Fruit fly (Drosophila melanogaster) whole organism, embryonic: ENCODE results near the gene CG15506.

Experiments
- Antp ChIP-seq: fragments of 200-800 bp; sonication (Bioruptor generic); optimal IDR thresholded peaks from 3 replicates; lab custom pipeline; 2016; ENCODE audit warnings: missing biosample characterization, missing genetic modification characterization
- B-H2 ChIP-seq: fragments of 200-800 bp; sonication (Bioruptor generic); optimal IDR thresholded peaks from 2 replicates; lab custom pipeline; 2018; ENCODE audit warnings: missing biosample characterization, mild to moderate bottlenecking, missing genetic modification characterization
- CG10366 ChIP-seq: fragments of 200-800 bp; sonication (Bioruptor generic); IDR thresholded peaks from 2 replicates; pipeline ENCODE4 v1.3.6; 2022; ENCODE audit warnings: missing biosample characterization, missing genetic modification characterization
- CG10431 ChIP-seq: fragments of 200-800 bp; sonication (Bioruptor generic); optimal IDR thresholded peaks from 3 replicates; lab custom pipeline; 2018; ENCODE audit warnings: missing biosample characterization, mild to moderate bottlenecking, missing genetic modification characterization
- CG10462 ChIP-seq: fragments of 200-800 bp; sonication (Bioruptor generic); optimal IDR thresholded peaks from 2 replicates; lab custom pipeline; 2016; ENCODE audit warnings: missing biosample characterization, missing genetic modification characterization
- CG11695 ChIP-seq: fragments of 200-800 bp; sonication (Bioruptor generic); IDR thresholded peaks from 3 replicates; pipeline ENCODE4 v1.3.6; 2022; ENCODE audit warnings: missing biosample characterization, missing genetic modification characterization
- CG13296 ChIP-seq: fragments of 200-800 bp; sonication (Bioruptor generic); optimal IDR thresholded peaks from 3 replicates; lab custom pipeline; 2018; ENCODE audit warnings: missing biosample characterization, mild to moderate bottlenecking, missing genetic modification characterization
- CG15269 ChIP-seq: fragments of 200-800 bp; sonication (Bioruptor generic); optimal IDR thresholded peaks from 2 replicates; lab custom pipeline; 2018; ENCODE audit warnings: missing biosample characterization, mild to moderate bottlenecking, missing genetic modification characterization, moderate library complexity
- CG17612 ChIP-seq: fragments of 200-800 bp; sonication (Bioruptor generic); IDR thresholded peaks from 2 replicates; pipeline ENCODE4 v1.3.6; 2022; ENCODE audit warnings: missing biosample characterization, missing genetic modification characterization
- CG2120 ChIP-seq: fragments of 200-800 bp; sonication (Bioruptor generic); optimal IDR thresholded peaks from 3 replicates; lab custom pipeline; 2016; ENCODE audit warnings: missing biosample characterization, missing genetic modification characterization
- CG30020 ChIP-seq: fragments of 200-800 bp; optimal IDR thresholded peaks from 2 replicates; lab custom pipeline; 2019; ENCODE audit warnings: missing biosample characterization, mild to moderate bottlenecking, missing genetic modification characterization, moderate library complexity
- CG31441 ChIP-seq: fragments of 200-800 bp; sonication (Bioruptor generic); IDR thresholded peaks from 2 replicates; pipeline ENCODE4 v1.3.6; 2022; ENCODE audit warnings: missing biosample characterization, missing genetic modification characterization
- CG4730 ChIP-seq: fragments of 200-800 bp; sonication (Bioruptor generic); IDR thresholded peaks from 2 replicates; pipeline ENCODE4 v1.3.6; 2022; ENCODE audit warnings: missing biosample characterization, missing genetic modification characterization
- CG4820 ChIP-seq: fragments of 200-800 bp; sonication (Bioruptor generic); optimal IDR thresholded peaks from 3 replicates; lab custom pipeline; 2016; ENCODE audit warnings: missing biosample characterization, missing genetic modification characterization
- CG7839 ChIP-seq: fragments of 200-800 bp; sonication (Bioruptor generic); optimal IDR thresholded peaks from 3 replicates; lab custom pipeline; 2018; ENCODE audit warnings: missing biosample characterization, mild to moderate bottlenecking, missing genetic modification characterization, moderate library complexity
- CG8089 ChIP-seq: fragments of 200-800 bp; sonication (Bioruptor generic); optimal IDR thresholded peaks from 3 replicates; lab custom pipeline; 2016; ENCODE audit warnings: missing biosample characterization, missing genetic modification characterization
- CG9727 ChIP-seq: fragments of 200-800 bp; sonication (Bioruptor generic); optimal IDR thresholded peaks from 3 replicates; lab custom pipeline; 2017; ENCODE audit warnings: missing biosample characterization, mild to moderate bottlenecking, missing genetic modification characterization
- D19A ChIP-seq: fragments of 200-800 bp; optimal IDR thresholded peaks from 3 replicates; lab custom pipeline; 2019; ENCODE audit warnings: missing biosample characterization, mild to moderate bottlenecking, missing genetic modification characterization, moderate library complexity
- Dek ChIP-seq: fragments of 200-800 bp; sonication (Bioruptor generic); optimal IDR thresholded peaks from 3 replicates; lab custom pipeline; 2019; ENCODE audit warnings: missing biosample characterization, mild to moderate bottlenecking, missing genetic modification characterization, moderate library complexity
- Eip74EF ChIP-seq, 2 experiments: fragments of 200-800 bp in 1 of 2; fragments of >200 bp in 1 of 2; sonication (Bioruptor generic) in 1 of 2; optimal IDR thresholded peaks; 2 replicates each; lab custom pipeline; 2017 to 2019; ENCODE audit warnings: missing biosample characterization in 2 of 2, missing genetic modification characterization in 2 of 2, mild to moderate bottlenecking in 1 of 2, moderate library complexity in 1 of 2
- HLH3B ChIP-seq: fragments of 200-800 bp; sonication (Bioruptor generic); IDR thresholded peaks from 2 replicates; pipeline ENCODE4 v1.3.6; 2022; ENCODE audit warnings: missing biosample characterization, missing genetic modification characterization
- Hr78 ChIP-seq, 2 experiments: fragments of 200-800 bp in 1 of 2; fragments of >200 bp in 1 of 2; sonication (Bioruptor generic) in 1 of 2; optimal IDR thresholded peaks; 2 replicates each; lab custom pipeline; 2017 to 2019; ENCODE audit warnings: missing biosample characterization in 2 of 2, missing genetic modification characterization in 2 of 2, mild to moderate bottlenecking in 1 of 2, moderate library complexity in 1 of 2
- Max ChIP-seq: fragments of 200-800 bp; sonication (Bioruptor generic); optimal IDR thresholded peaks from 2 replicates; lab custom pipeline; 2016; ENCODE audit warnings: missing biosample characterization, mild to moderate bottlenecking, missing genetic modification characterization
- Med ChIP-seq: fragments of 200-800 bp; sonication (Bioruptor generic); peaks from one replicate; lab custom pipeline; 2016; ENCODE audit warnings: missing biosample characterization, missing genetic modification characterization, mild to moderate bottlenecking, inconsistent platforms, moderate library complexity
- Opbp ChIP-seq: fragments of 200-800 bp; sonication (Bioruptor generic); IDR thresholded peaks from 3 replicates; pipeline ENCODE4 v1.3.6; 2022; ENCODE audit warnings: missing biosample characterization, missing genetic modification characterization; ENCODE audit not compliant: partially characterized antibody
- Sox102F ChIP-seq: fragments of 200-800 bp; sonication (Bioruptor generic); optimal IDR thresholded peaks from 2 replicates; lab custom pipeline; 2018; ENCODE audit warnings: missing biosample characterization, mild to moderate bottlenecking, missing genetic modification characterization, moderate library complexity
- Ssrp ChIP-seq: fragments of 200-800 bp; sonication (Bioruptor generic); optimal IDR thresholded peaks from 2 replicates; lab custom pipeline; 2018; ENCODE audit warnings: missing biosample characterization, mild to moderate bottlenecking, missing genetic modification characterization, moderate library complexity
- Tbp ChIP-seq: fragments of >200 bp; optimal IDR thresholded peaks from 2 replicates; lab custom pipeline; 2018; ENCODE audit warnings: missing biosample characterization, missing genetic modification characterization
- Usf ChIP-seq: fragments of 200-800 bp; sonication (Bioruptor generic); optimal IDR thresholded peaks from 2 replicates; lab custom pipeline; 2017; ENCODE audit warnings: missing genotype, missing biosample characterization, missing genetic modification characterization
- ap ChIP-seq: fragments of 200-800 bp; sonication (Bioruptor generic); IDR thresholded peaks from 2 replicates; pipeline ENCODE4 v1.3.6; 2022; ENCODE audit warnings: missing biosample characterization, missing genetic modification characterization
- ara ChIP-seq: fragments of 200-800 bp; sonication (Bioruptor generic); IDR thresholded peaks from 2 replicates; pipeline ENCODE4 v1.3.6; 2022; ENCODE audit warnings: missing biosample characterization, missing genetic modification characterization
- cas ChIP-seq: fragments of 200-800 bp; sonication (Bioruptor generic); IDR thresholded peaks from 2 replicates; pipeline ENCODE4 v1.3.6; 2022; ENCODE audit warnings: missing biosample characterization, missing genetic modification characterization
- cato ChIP-seq: fragments of 200-800 bp; sonication (Bioruptor generic); optimal IDR thresholded peaks from 2 replicates; lab custom pipeline; 2016; ENCODE audit warnings: missing biosample characterization, missing genetic modification characterization, borderline replicate concordance
- corto ChIP-seq: fragments of 200-800 bp; sonication (Bioruptor generic); optimal IDR thresholded peaks from 2 replicates; lab custom pipeline; 2016; ENCODE audit warnings: missing biosample characterization, mild to moderate bottlenecking, missing genetic modification characterization, moderate library complexity
- cwo ChIP-seq: fragments of 200-800 bp; sonication (Bioruptor generic); optimal IDR thresholded peaks from 3 replicates; lab custom pipeline; 2017; ENCODE audit warnings: missing biosample characterization, missing genetic modification characterization, mild to moderate bottlenecking, moderate library complexity, missing genetic modification reagents
- dm ChIP-seq: fragments of 200-800 bp; sonication (Bioruptor generic); optimal IDR thresholded peaks from 3 replicates; lab custom pipeline; 2016; ENCODE audit warnings: missing biosample characterization, missing genetic modification characterization
- ftz-f1 ChIP-seq: fragments of 200-800 bp; sonication (Bioruptor generic); optimal IDR thresholded peaks from 2 replicates; lab custom pipeline; 2016; ENCODE audit warnings: missing biosample characterization, missing genetic modification characterization
- hb ChIP-seq: fragments of 200-800 bp; sonication (Bioruptor generic); IDR thresholded peaks from 3 replicates; pipeline ENCODE4 v1.3.6; 2022; ENCODE audit warnings: missing biosample characterization, missing genetic modification characterization; ENCODE audit not compliant: partially characterized antibody
- hbn ChIP-seq: fragments of 200-800 bp; sonication (Bioruptor generic); IDR thresholded peaks from 2 replicates; pipeline ENCODE4 v1.3.6; 2022; ENCODE audit warnings: missing biosample characterization, missing genetic modification characterization; ENCODE audit not compliant: partially characterized antibody
- hkb ChIP-seq, 2 experiments: fragments of 200-800 bp in 1 of 2; fragments of >200 bp in 1 of 2; sonication (Bioruptor generic) in 1 of 2; IDR thresholded peaks in 1 of 2; optimal IDR thresholded peaks in 1 of 2; 2 replicates each; pipeline versions ENCODE4 v1.3.6 to Lab custom; 2017 to 2022; ENCODE audit warnings: missing biosample characterization in 1 of 2, missing genetic modification characterization in 1 of 2
- lab ChIP-seq: fragments of 200-800 bp; sonication (Bioruptor generic); optimal IDR thresholded peaks from 3 replicates; lab custom pipeline; 2017; ENCODE audit warnings: missing biosample characterization, missing genetic modification characterization, mild to moderate bottlenecking, moderate library complexity, missing genetic modification reagents
- lbe ChIP-seq: fragments of 200-800 bp; sonication (Bioruptor generic); optimal IDR thresholded peaks from 2 replicates; lab custom pipeline; 2016; ENCODE audit warnings: missing biosample characterization, mild to moderate bottlenecking, missing genetic modification characterization
- nom ChIP-seq: fragments of 200-800 bp; sonication (Bioruptor generic); optimal IDR thresholded peaks from 2 replicates; lab custom pipeline; 2017; ENCODE audit warnings: missing biosample characterization, missing genetic modification characterization, mild to moderate bottlenecking, moderate library complexity, missing genetic modification reagents
- onecut ChIP-seq: fragments of 200-800 bp; sonication (Bioruptor generic); IDR thresholded peaks from 2 replicates; pipeline ENCODE4 v1.3.6; 2022; ENCODE audit warnings: missing biosample characterization, missing genetic modification characterization
- pzg ChIP-seq: fragments of 200-800 bp; sonication (Bioruptor generic); optimal IDR thresholded peaks from 3 replicates; lab custom pipeline; 2018; ENCODE audit warnings: missing biosample characterization, mild to moderate bottlenecking, missing genetic modification characterization, moderate library complexity
- shn ChIP-seq: fragments of 200-800 bp; sonication (Bioruptor generic); optimal IDR thresholded peaks from 3 replicates; lab custom pipeline; 2016; ENCODE audit warnings: missing biosample characterization, missing genetic modification characterization
- sqz ChIP-seq: fragments of 200-800 bp; sonication (Bioruptor generic); optimal IDR thresholded peaks from 3 replicates; lab custom pipeline; 2018; ENCODE audit warnings: missing biosample characterization, mild to moderate bottlenecking, missing genetic modification characterization
- sr ChIP-seq: fragments of 200-800 bp; sonication (Bioruptor generic); IDR thresholded peaks from 3 replicates; pipeline ENCODE4 v1.3.6; 2022; ENCODE audit warnings: missing biosample characterization, missing genetic modification characterization
- stc ChIP-seq: fragments of 200-800 bp; sonication (Bioruptor generic); IDR thresholded peaks from 2 replicates; pipeline ENCODE4 v1.3.6; 2022; ENCODE audit warnings: missing biosample characterization, missing genetic modification characterization
- wdn ChIP-seq: fragments of 200-800 bp; sonication (Bioruptor generic); IDR thresholded peaks from 2 replicates; pipeline ENCODE4 v1.3.6; 2022; ENCODE audit warnings: missing biosample characterization, missing genetic modification characterization

CG15506 gene

DNA sequence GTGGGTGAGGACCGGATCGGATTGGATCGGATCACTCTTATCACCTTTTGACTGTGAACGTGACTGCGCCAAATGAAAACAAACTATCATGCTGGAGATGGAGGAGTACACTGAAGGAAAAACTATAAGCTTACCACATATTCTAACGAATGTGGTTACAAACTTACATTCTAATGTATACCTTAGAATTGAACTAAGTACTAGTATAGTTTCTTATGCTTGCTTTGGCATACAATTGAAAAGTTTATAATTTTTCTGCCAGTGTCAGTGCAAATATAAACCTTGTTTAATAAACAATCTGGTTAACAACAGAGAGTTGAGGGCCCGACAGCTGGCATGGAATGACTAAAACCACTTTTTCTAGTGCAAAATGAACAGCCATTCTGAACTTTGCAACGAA is 944 bp upstream of the CG15506 start (continued):
- TF ChIP-seq CG4730 (no peak), Usf (no peak), corto (GFP tag; lab: Kevin White, UChicago) (no peak), CG9727 (GFP tag; lab: Kevin White, UChicago) (no peak), D19A (tag; lab: Kevin White, UChicago) (no peak), CG30020 (no peak), B-H2 (no peak), Opbp (GFP tag; lab: Robert Waterston, UW) (no peak), CG4820 (GFP tag; lab: Kevin White, UChicago) (peak; percentile 47), hb (no peak), wdn (GFP tag; lab: Robert Waterston, UW) (no peak), HLH3B (GFP tag; lab: Robert Waterston, UW) (peak; percentile 43), hbn (GFP tag; lab: Robert Waterston, UW) (no peak), CG8089 (GFP tag; lab: Kevin White, UChicago) (no peak), cwo (GFP tag; lab: Kevin White, UChicago) (peak; percentile 24), dm (GFP tag; lab: Kevin White, UChicago) (no peak), CG2120 (GFP tag; lab: Kevin White, UChicago) (peak; percentile 10), Med (GFP tag; lab: Kevin White, UChicago) (peak; percentile 83), Antp (GFP tag; lab: Kevin White, UChicago) (peak; percentile 13), sr (GFP tag; lab: Robert Waterston, UW) (no peak), lbe (GFP tag; lab: Kevin White, UChicago) (no peak), CG10366 (GFP tag; lab: Robert Waterston, UW) (peak; percentile 33; the same call in 1 of the 2 replicates), CG31441 (GFP tag; lab: Robert Waterston, UW) (no peak), CG7839 (tag; lab: Kevin White, UChicago) (peak; percentile 54), cas (GFP tag; lab: Robert Waterston, UW) (no peak), sqz (GFP tag; lab: Kevin White, UChicago) (no peak), lab (peak; percentile 7), Tbp (no peak), pzg (GFP tag; lab: Kevin White, UChicago) (no peak), CG17612 (GFP tag; lab: Robert Waterston, UW) (no peak), onecut (GFP tag; lab: Robert Waterston, UW) (peak; percentile 9; the same call in 1 of the 2 replicates), ap (no peak), Max (GFP tag; lab: Kevin White, UChicago) (no peak), Eip74EF (GFP tag; optimal IDR thresholded peaks at IDR 0.05; lab: Kevin White, UChicago) (no peak), CG10431 (GFP tag; lab: Kevin White, UChicago) (no peak), CG13296 (GFP tag; lab: Kevin White, UChicago) (no peak), CG15269 (tag; lab: Kevin White, UChicago) (peak; percentile 22), CG11695 (GFP tag; lab: Robert Waterston, UW) (no peak), CG10462 (GFP tag; lab: Kevin White, UChicago) (no peak), ftz-f1 (no peak), ara (GFP tag; lab: Robert Waterston, UW) (peak; percentile 23; the same call in 1 of the 2 replicates), Ssrp (tag; lab: Kevin White, UChicago) (peak; percentile 48), Sox102F (GFP tag; lab: Kevin White, UChicago) (peak; percentile 73), nom (GFP tag; lab: Kevin White, UChicago) (no peak), Hr78 (GFP tag; optimal IDR thresholded peaks at IDR 0.05; lab: Kevin White, UChicago) (peak in 1 of 2 experiments; percentile 31), stc (peak; percentile 41; the same call in 1 of the 2 replicates), shn (GFP tag; lab: Kevin White, UChicago) (no peak), hkb (optimal IDR thresholded peaks at IDR 0.05; lab: Kevin White, UChicago) (no peak), hkb (GFP tag; IDR thresholded peaks at IDR 0.05; lab: Robert Waterston, UW) (peak; percentile 35; the same call in 1 of the 2 replicates), Dek (tag; lab: Kevin White, UChicago) (no peak), cato (GFP tag; lab: Kevin White, UChicago) (no peak)
